Worm (Caenorhabditis elegans): ENCODE data around the gene T20F7.3.

ce11 chrX:16894577-16894976 lies 34.4 kb downstream of the T20F7.3 start, which contains the start of gene F39F10.2:
- TF ChIP-seq him-1 (tag; optimal IDR thresholded peaks at IDR 0.05) (no peak), dao-5 (tag; optimal IDR thresholded peaks at IDR 0.05) (no peak)
